Worm (Caenorhabditis elegans): ENCODE data around the gene M110.3.

DNA sequence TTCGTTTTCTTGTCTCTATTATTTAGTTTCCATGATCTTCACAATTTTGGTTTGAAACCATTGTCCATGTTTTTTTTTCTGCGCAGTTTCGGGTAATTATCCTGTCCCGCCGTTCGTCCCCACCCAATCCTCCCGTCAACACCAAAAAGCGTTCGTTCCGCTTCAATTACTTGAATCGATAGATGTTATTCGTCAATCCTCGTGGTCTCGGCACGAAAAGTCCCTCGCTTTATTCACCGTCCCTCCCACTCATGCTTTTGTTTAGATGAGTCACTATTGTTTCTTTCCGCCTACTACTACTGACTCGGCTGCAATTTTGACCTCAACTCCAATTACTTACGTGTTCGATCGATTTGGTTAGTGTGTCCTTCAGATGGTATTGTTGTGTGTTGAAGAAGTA lies 7.0 kb upstream of the M110.3 start:
- TF ChIP-seq ces-1 (GFP tag; optimal IDR thresholded peaks at IDR 0.05), result no peak
- no peak for TF ChIP-seq snpc-4 (tag; optimal IDR thresholded peaks at IDR 0.05)
- no peak for TF ChIP-seq pha-4 (tag; optimal IDR thresholded peaks at IDR 0.05)
- no peak for TF ChIP-seq lin-13 (tag; optimal IDR thresholded peaks at IDR 0.05)
- TF ChIP-seq unc-62 (GFP tag; optimal IDR thresholded peaks at IDR 0.05), result no peak
- TF ChIP-seq sem-2 (GFP tag; optimal IDR thresholded peaks at IDR 0.05), result no peak
- TF ChIP-seq lsy-2 (tag; optimal IDR thresholded peaks at IDR 0.05), result no peak
- TF ChIP-seq sptf-1 (tag; optimal IDR thresholded peaks at IDR 0.05), result no peak
- no peak for TF ChIP-seq ceh-83 (GFP tag; optimal IDR thresholded peaks at IDR 0.05)
- TF ChIP-seq flh-1 (GFP tag; optimal IDR thresholded peaks at IDR 0.05), result no peak
- TF ChIP-seq elt-3 (tag; optimal IDR thresholded peaks at IDR 0.05), result no peak
- TF ChIP-seq mep-1 (tag; optimal IDR thresholded peaks at IDR 0.05), result no peak
- TF ChIP-seq nhr-237 (tag; optimal IDR thresholded peaks at IDR 0.05), result no peak
- no peak for TF ChIP-seq nhr-28 (tag; optimal IDR thresholded peaks at IDR 0.05)
